Worm (Caenorhabditis elegans): ENCODE measurements around the gene srp-6.

DNA sequence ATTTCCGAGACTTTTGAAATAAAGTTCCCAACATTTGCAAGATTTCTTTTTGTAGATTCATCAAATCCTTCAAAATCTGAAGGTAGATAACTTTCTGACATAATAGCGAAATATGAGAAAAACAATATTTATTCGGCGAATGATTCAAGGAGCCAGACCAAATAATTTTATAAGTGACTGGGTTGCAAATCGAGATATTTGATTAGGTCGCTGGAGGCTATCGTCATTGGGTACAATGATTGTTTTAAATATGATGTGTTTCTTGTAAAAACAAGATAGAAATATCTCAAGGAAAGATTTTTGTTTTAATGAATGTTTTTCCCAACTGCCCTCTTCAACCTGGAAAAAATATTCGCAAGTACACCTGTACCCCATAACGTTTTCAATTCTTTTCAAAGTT lies 43.0 kb upstream of the srp-6 start, which contains the start of gene srw-69:
- TF ChIP-seq ztf-4 (tag; optimal IDR thresholded peaks at IDR 0.05) (no peak), mab-5 (tag; optimal IDR thresholded peaks at IDR 0.05) (no peak), fos-1 (tag; optimal IDR thresholded peaks at IDR 0.05) (no peak), nhr-12 (tag; optimal IDR thresholded peaks at IDR 0.05) (no peak), lin-39 (tag; optimal IDR thresholded peaks at IDR 0.05) (no peak), nhr-25 (tag; optimal IDR thresholded peaks at IDR 0.05) (no peak), nhr-11 (tag; optimal IDR thresholded peaks at IDR 0.05) (no peak), alr-1 (tag; optimal IDR thresholded peaks at IDR 0.05) (no peak), mdl-1 (tag; optimal IDR thresholded peaks at IDR 0.05) (no peak), unc-62 (GFP tag; optimal IDR thresholded peaks at IDR 0.05) (no peak), lin-13 (GFP tag; optimal IDR thresholded peaks at IDR 0.05) (no peak), crh-2 (tag; optimal IDR thresholded peaks at IDR 0.05) (no peak)

Measured in whole organism, L2 larva.